Worm (Caenorhabditis elegans) whole organism, L4 larva: ENCODE measurements around the gene C28G1.2.

ENCODE experiments used
- aly-2 ChIP-seq: sonication (generic microtip); optimal IDR thresholded peaks from 2 replicates; lab custom pipeline; 2018; ENCODE audit warnings: missing biosample characterization, missing genetic modification characterization
- ctbp-1 ChIP-seq: fragments of 200-800 bp; sonication (Bioruptor generic); IDR thresholded peaks from 2 replicates; pipeline ENCODE4 v1.3.6; 2022; ENCODE audit warnings: missing genetic modification reagents, missing genetic modification characterization, missing compliant biosample characterization
- fos-1 ChIP-seq: fragments of 150-350 bp; optimal IDR thresholded peaks from 2 replicates; lab custom pipeline; 2014; ENCODE audit warnings: missing biosample characterization, missing genetic modification characterization
- lin-15B ChIP-seq: fragments of 150-350 bp; sonication (generic microtip); optimal IDR thresholded peaks from 3 replicates; lab custom pipeline; 2014; ENCODE audit warnings: missing biosample characterization, missing genetic modification characterization
- nhr-76 ChIP-seq: fragments of 150-350 bp; optimal IDR thresholded peaks from 2 replicates; lab custom pipeline; 2014; ENCODE audit warnings: missing biosample characterization, missing genetic modification characterization
- unc-62 ChIP-seq, 3 experiments: fragments of 150-350 bp in 1 of 3; sonication (generic microtip); optimal IDR thresholded peaks in 2 of 3; peaks in 1 of 3; 1 replicate in 1 of 3; 2 replicates in 2 of 3; lab custom pipeline; 2014 to 2017; ENCODE audit warnings: missing biosample characterization in 3 of 3, missing genetic modification characterization in 3 of 3, missing genetic modification reagents in 3 of 3, missing genotype in 1 of 3

DNA sequence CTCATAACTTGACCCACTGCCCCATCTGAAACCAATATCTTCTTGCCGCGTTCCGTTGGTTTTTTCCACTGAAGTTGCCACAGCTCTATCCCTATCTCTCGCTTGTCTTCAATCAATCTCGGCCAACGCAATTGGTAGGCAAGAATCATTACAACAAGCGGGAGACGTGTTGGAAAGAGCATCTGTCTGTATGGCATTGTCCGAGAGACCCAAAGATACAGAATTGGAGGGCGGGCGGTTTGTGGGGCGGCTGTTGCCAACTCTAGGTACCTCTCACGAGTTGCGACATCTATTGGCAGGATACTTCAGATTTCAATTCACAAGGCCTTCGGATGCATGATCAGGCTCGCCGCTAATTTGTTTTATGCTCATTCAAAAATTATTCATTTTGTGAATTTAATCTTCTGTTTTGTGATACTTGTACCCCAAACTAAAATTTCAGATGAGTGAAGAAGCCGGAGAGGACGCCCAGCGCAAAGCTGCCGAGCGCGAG is 46.8 kb upstream of the C28G1.2 start, which contains the start of gene unc-27:
- no peak for TF ChIP-seq aly-2 (tag; lab: Kevin White, UChicago)
- no peak for TF ChIP-seq unc-62 (GFP tag; optimal IDR thresholded peaks at IDR 0.05 in 1 of 2; lab: Kevin White, UChicago)
- TF ChIP-seq unc-62 (tag; optimal IDR thresholded peaks at IDR 0.05; lab: Kevin White, UChicago), result no peak
- no peak for TF ChIP-seq nhr-76 (tag; lab: Kevin White, UChicago)
- no peak for TF ChIP-seq ctbp-1 (GFP tag; lab: Robert Waterston, UW)
- TF ChIP-seq fos-1 (tag; lab: Kevin White, UChicago), result no peak
- TF ChIP-seq lin-15B, result no peak
